Fruit fly (Drosophila melanogaster) whole organism, embryonic: ENCODE measurements around the gene RpL6.

Experiments used
- CG12659 ChIP-seq: fragments of 200-800 bp; sonication (Bioruptor generic); optimal IDR thresholded peaks from 3 replicates; lab custom pipeline; 2017; ENCODE audit warnings: mild to moderate bottlenecking, missing biosample characterization, missing genetic modification reagents, missing genetic modification characterization
- CG15011 ChIP-seq: fragments of 200-800 bp; sonication (Bioruptor generic); optimal IDR thresholded peaks from 3 replicates; lab custom pipeline; 2018; ENCODE audit warnings: missing biosample characterization, mild to moderate bottlenecking, missing genetic modification characterization
- CG1602 ChIP-seq: fragments of 200-800 bp; sonication (Bioruptor generic); optimal IDR thresholded peaks from 3 replicates; lab custom pipeline; 2016; ENCODE audit warnings: missing biosample characterization, missing genetic modification characterization
- CG1603 ChIP-seq: fragments of 200-800 bp; sonication (Bioruptor generic); optimal IDR thresholded peaks from 2 replicates; lab custom pipeline; 2019; ENCODE audit warnings: missing biosample characterization, mild to moderate bottlenecking, missing genetic modification characterization, moderate library complexity
- CG2129 ChIP-seq: fragments of 200-800 bp; sonication (Bioruptor generic); IDR thresholded peaks from 2 replicates; pipeline ENCODE4 v1.3.6; 2022; ENCODE audit warnings: missing biosample characterization, missing genetic modification characterization; ENCODE audit not compliant: partially characterized antibody
- Fer1 ChIP-seq: fragments of 200-800 bp; sonication (Bioruptor generic); optimal IDR thresholded peaks from 2 replicates; lab custom pipeline; 2017; ENCODE audit warnings: missing biosample characterization, mild to moderate bottlenecking, missing genetic modification characterization
- NFAT ChIP-seq: fragments of 200-800 bp; sonication (Bioruptor generic); IDR thresholded peaks from 2 replicates; pipeline ENCODE4 v1.3.6; 2022; ENCODE audit warnings: missing biosample characterization, missing genetic modification characterization
- Rfx ChIP-seq: fragments of 200-800 bp; sonication (Bioruptor generic); IDR thresholded peaks from 2 replicates; pipeline ENCODE4 v1.3.6; 2022; ENCODE audit warnings: missing biosample characterization, missing genetic modification characterization
- lab ChIP-seq: fragments of 200-800 bp; sonication (Bioruptor generic); optimal IDR thresholded peaks from 3 replicates; lab custom pipeline; 2017; ENCODE audit warnings: missing biosample characterization, missing genetic modification characterization, mild to moderate bottlenecking, moderate library complexity, missing genetic modification reagents
- pho ChIP-seq: fragments of 200-800 bp; sonication (Bioruptor generic); optimal IDR thresholded peaks from 2 replicates; lab custom pipeline; 2016; ENCODE audit warnings: missing biosample characterization, missing genetic modification characterization
- phol ChIP-seq: fragments of 200-800 bp; sonication (Bioruptor generic); optimal IDR thresholded peaks from 3 replicates; lab custom pipeline; 2018; ENCODE audit warnings: missing biosample characterization, mild to moderate bottlenecking, missing genetic modification characterization, moderate library complexity
- repo ChIP-seq: fragments of 200-800 bp; sonication (Bioruptor generic); optimal IDR thresholded peaks from 2 replicates; lab custom pipeline; 2016; ENCODE audit warnings: missing biosample characterization, missing genetic modification characterization
- stc ChIP-seq: fragments of 200-800 bp; sonication (Bioruptor generic); IDR thresholded peaks from 2 replicates; pipeline ENCODE4 v1.3.6; 2022; ENCODE audit warnings: missing biosample characterization, missing genetic modification characterization

DNA sequence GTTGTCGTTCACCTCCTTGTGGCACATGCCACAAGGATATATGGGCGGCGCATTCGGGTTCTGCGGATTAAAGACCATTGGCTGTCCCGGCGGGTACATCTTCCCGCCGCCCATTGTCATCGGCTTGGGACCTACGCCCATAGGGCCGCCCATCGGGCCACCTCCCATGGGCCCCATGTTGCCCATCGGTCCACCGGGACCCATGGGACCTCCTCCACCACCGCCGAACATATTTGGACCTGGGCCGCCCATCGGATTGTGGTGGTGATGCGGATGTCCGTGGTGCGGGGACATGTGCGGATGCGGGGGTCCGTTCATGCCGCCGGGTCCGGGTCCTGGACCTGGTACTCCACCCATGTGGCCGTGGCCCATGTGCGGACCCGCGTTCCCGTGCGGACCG, 18.7 kb downstream of the RpL6 start:
- no peak for TF ChIP-seq CG1602 (GFP tag; lab: Kevin White, UChicago)
- TF ChIP-seq Rfx (GFP tag; lab: Robert Waterston, UW), result no peak
- TF ChIP-seq CG12659 (GFP tag; lab: Kevin White, UChicago), result no peak
- TF ChIP-seq repo (GFP tag; lab: Kevin White, UChicago), result no peak
- no peak for TF ChIP-seq NFAT
- no peak for TF ChIP-seq CG15011 (GFP tag; lab: Kevin White, UChicago)
- no peak for TF ChIP-seq Fer1 (GFP tag; lab: Kevin White, UChicago)
- no peak for TF ChIP-seq pho (GFP tag; lab: Kevin White, UChicago)
- TF ChIP-seq lab (GFP tag; lab: Kevin White, UChicago), result no peak
- no peak for TF ChIP-seq CG1603 (tag; lab: Kevin White, UChicago)
- TF ChIP-seq CG2129 (GFP tag; lab: Robert Waterston, UW), result no peak
- no peak for TF ChIP-seq phol (tag; lab: Kevin White, UChicago)
- TF ChIP-seq stc (GFP tag; lab: Robert Waterston, UW), result no peak
